Fruit fly (Drosophila melanogaster) whole organism, embryonic: ENCODE results near the gene CG5068.

Source experiments
- CG10565 ChIP-seq: fragments of 200-800 bp; sonication (Bioruptor generic); optimal IDR thresholded peaks from 3 replicates; lab custom pipeline; 2016; ENCODE audit warnings: missing biosample characterization, mild to moderate bottlenecking, missing genetic modification characterization
- CG11085 ChIP-seq: fragments of 200-800 bp; sonication (Bioruptor generic); IDR thresholded peaks from 2 replicates; pipeline ENCODE4 v1.3.6; 2022; ENCODE audit warnings: missing biosample characterization, missing genetic modification characterization
- CG11456 ChIP-seq: fragments of 200-800 bp; sonication (Bioruptor generic); IDR thresholded peaks from 3 replicates; pipeline ENCODE4 v1.3.6; 2022; ENCODE audit warnings: missing biosample characterization, missing genetic modification characterization
- CG11723 ChIP-seq: fragments of 200-800 bp; sonication (Bioruptor generic); optimal IDR thresholded peaks from 2 replicates; lab custom pipeline; 2017; ENCODE audit warnings: missing biosample characterization, mild to moderate bottlenecking, missing genetic modification characterization
- CG12071 ChIP-seq: fragments of 200-800 bp; sonication (Bioruptor generic); optimal IDR thresholded peaks from 3 replicates; lab custom pipeline; 2018; ENCODE audit warnings: missing biosample characterization, mild to moderate bottlenecking, missing genetic modification characterization
- CG12299 ChIP-seq: fragments of 200-800 bp; sonication (Bioruptor generic); optimal IDR thresholded peaks from 2 replicates; lab custom pipeline; 2018; ENCODE audit warnings: missing biosample characterization, mild to moderate bottlenecking, missing genetic modification characterization
- CG2199 ChIP-seq: fragments of 200-800 bp; sonication (Bioruptor generic); IDR thresholded peaks from 3 replicates; pipeline ENCODE4 v1.3.6; 2022; ENCODE audit warnings: missing biosample characterization, missing genetic modification characterization
- CG2712 ChIP-seq: fragments of 200-800 bp; optimal IDR thresholded peaks from 3 replicates; lab custom pipeline; 2019; ENCODE audit warnings: missing biosample characterization, mild to moderate bottlenecking, missing genetic modification characterization, moderate library complexity
- CG2875 ChIP-seq: fragments of 200-800 bp; sonication (Bioruptor generic); optimal IDR thresholded peaks from 2 replicates; lab custom pipeline; 2017; ENCODE audit warnings: missing biosample characterization, mild to moderate bottlenecking, missing genetic modification characterization, missing genetic modification reagents
- CG31365 ChIP-seq: fragments of 200-800 bp; sonication (Bioruptor generic); optimal IDR thresholded peaks from 2 replicates; lab custom pipeline; 2018; ENCODE audit warnings: missing biosample characterization, mild to moderate bottlenecking, missing genetic modification characterization
- CG3407 ChIP-seq: fragments of 200-800 bp; sonication (Bioruptor generic); optimal IDR thresholded peaks from 2 replicates; lab custom pipeline; 2018; ENCODE audit warnings: missing biosample characterization, mild to moderate bottlenecking, missing genetic modification characterization
- CG4282 ChIP-seq: fragments of 200-800 bp; sonication (Bioruptor generic); optimal IDR thresholded peaks from 2 replicates; lab custom pipeline; 2016; ENCODE audit warnings: missing biosample characterization, missing genetic modification characterization
- CG4617 ChIP-seq: fragments of 200-800 bp; sonication (Bioruptor generic); optimal IDR thresholded peaks from 3 replicates; lab custom pipeline; 2016; ENCODE audit warnings: missing biosample characterization, missing genetic modification characterization, borderline replicate concordance
- CG5180 ChIP-seq: fragments of 200-800 bp; sonication (Bioruptor generic); optimal IDR thresholded peaks from 3 replicates; lab custom pipeline; 2017; ENCODE audit warnings: missing biosample characterization, missing genetic modification characterization, mild to moderate bottlenecking, moderate library complexity, missing genetic modification reagents
- CG5953 ChIP-seq: fragments of 200-800 bp; sonication (Bioruptor generic); IDR thresholded peaks from 2 replicates; pipeline ENCODE4 v1.3.6; 2022; ENCODE audit warnings: missing biosample characterization, missing genetic modification characterization
- CG6272 ChIP-seq: fragments of 200-800 bp; sonication (Bioruptor generic); IDR thresholded peaks from 2 replicates; pipeline ENCODE4 v1.3.6; 2022; ENCODE audit warnings: missing biosample characterization, missing genetic modification characterization
- CG8359 ChIP-seq: fragments of 200-800 bp; sonication (Bioruptor generic); optimal IDR thresholded peaks from 2 replicates; lab custom pipeline; 2017; ENCODE audit warnings: missing biosample characterization, mild to moderate bottlenecking, missing genetic modification characterization, borderline replicate concordance
- CG8388 ChIP-seq: fragments of 200-800 bp; sonication (Bioruptor generic); optimal IDR thresholded peaks from 2 replicates; lab custom pipeline; 2019; ENCODE audit warnings: missing biosample characterization, mild to moderate bottlenecking, missing genetic modification characterization, moderate library complexity
- CG8765 ChIP-seq: fragments of 200-800 bp; sonication (Bioruptor generic); IDR thresholded peaks from 2 replicates; pipeline ENCODE4 v1.3.6; 2022; ENCODE audit warnings: missing biosample characterization, missing genetic modification characterization
- CG9876 ChIP-seq: fragments of 200-800 bp; sonication (Bioruptor generic); optimal IDR thresholded peaks from 2 replicates; lab custom pipeline; 2016; ENCODE audit warnings: missing biosample characterization, missing genetic modification characterization
- D19A ChIP-seq: fragments of 200-800 bp; optimal IDR thresholded peaks from 3 replicates; lab custom pipeline; 2019; ENCODE audit warnings: missing biosample characterization, mild to moderate bottlenecking, missing genetic modification characterization, moderate library complexity
- Doc3 ChIP-seq: fragments of 200-800 bp; sonication (Bioruptor generic); IDR thresholded peaks from 3 replicates; pipeline ENCODE4 v1.3.6; 2022; ENCODE audit warnings: missing biosample characterization, missing genetic modification characterization; ENCODE audit not compliant: partially characterized antibody
- Elba2 ChIP-seq: fragments of 200-800 bp; sonication (Bioruptor generic); optimal IDR thresholded peaks from 3 replicates; lab custom pipeline; 2016; ENCODE audit warnings: missing biosample characterization, missing genetic modification characterization
- H15 ChIP-seq: fragments of 200-800 bp; sonication (Bioruptor generic); IDR thresholded peaks from 3 replicates; pipeline ENCODE4 v1.3.6; 2022; ENCODE audit warnings: missing biosample characterization, missing genetic modification characterization
- HLH54F ChIP-seq: fragments of 200-800 bp; sonication (Bioruptor generic); optimal IDR thresholded peaks from 3 replicates; lab custom pipeline; 2016; ENCODE audit warnings: missing biosample characterization, missing genetic modification characterization
- Hr39 ChIP-seq: fragments of >200 bp; optimal IDR thresholded peaks from 2 replicates; lab custom pipeline; 2017
- Sox100B ChIP-seq: fragments of 200-800 bp; sonication (Bioruptor generic); optimal IDR thresholded peaks from 3 replicates; lab custom pipeline; 2018; ENCODE audit warnings: missing biosample characterization, mild to moderate bottlenecking, missing genetic modification characterization
- Tbp ChIP-seq: fragments of >200 bp; optimal IDR thresholded peaks from 2 replicates; lab custom pipeline; 2018; ENCODE audit warnings: missing biosample characterization, missing genetic modification characterization
- bigmax ChIP-seq: fragments of 200-800 bp; sonication (Bioruptor generic); optimal IDR thresholded peaks from 2 replicates; lab custom pipeline; 2018; ENCODE audit warnings: missing biosample characterization, mild to moderate bottlenecking, missing genetic modification characterization
- br ChIP-seq: fragments of >200 bp; optimal IDR thresholded peaks from 2 replicates; lab custom pipeline; 2017
- bsh ChIP-seq, 2 experiments: fragments of 200-800 bp; sonication (Bioruptor generic); optimal IDR thresholded peaks; 2 replicates each; lab custom pipeline; 2017 to 2018; ENCODE audit warnings: mild to moderate bottlenecking in 2 of 2, missing biosample characterization in 2 of 2, missing genetic modification characterization in 2 of 2, moderate library complexity in 1 of 2
- chn ChIP-seq: fragments of 200-800 bp; sonication (Bioruptor generic); optimal IDR thresholded peaks from 2 replicates; lab custom pipeline; 2016; ENCODE audit warnings: missing biosample characterization, missing genetic modification characterization
- cwo ChIP-seq: fragments of 200-800 bp; sonication (Bioruptor generic); optimal IDR thresholded peaks from 3 replicates; lab custom pipeline; 2017; ENCODE audit warnings: missing biosample characterization, missing genetic modification characterization, mild to moderate bottlenecking, moderate library complexity, missing genetic modification reagents
- eve ChIP-seq, 2 experiments: fragments of >200 bp; optimal IDR thresholded peaks; 2 replicates each; lab custom pipeline; 2017; ENCODE audit warnings: missing biosample characterization in 2 of 2, missing genetic modification characterization in 2 of 2
- fd96Cb ChIP-seq: fragments of 200-800 bp; sonication (Bioruptor generic); optimal IDR thresholded peaks from 2 replicates; lab custom pipeline; 2018; ENCODE audit warnings: missing biosample characterization, mild to moderate bottlenecking, missing genetic modification characterization, moderate library complexity
- fru ChIP-seq: fragments of >200 bp; optimal IDR thresholded peaks from 2 replicates; lab custom pipeline; 2017
- gcm2 ChIP-seq: fragments of 200-800 bp; sonication (Bioruptor generic); optimal IDR thresholded peaks from 2 replicates; lab custom pipeline; 2016; ENCODE audit warnings: missing biosample characterization, missing genetic modification characterization
- jigr1 ChIP-seq: fragments of 200-800 bp; sonication (Bioruptor generic); IDR thresholded peaks from 3 replicates; pipeline ENCODE4 v1.3.6; 2022; ENCODE audit warnings: missing biosample characterization, missing genetic modification characterization
- nerfin-1 ChIP-seq: fragments of 200-800 bp; sonication (Bioruptor generic); optimal IDR thresholded peaks from 3 replicates; lab custom pipeline; 2019; ENCODE audit warnings: missing biosample characterization, mild to moderate bottlenecking, missing genetic modification characterization, moderate library complexity
- onecut ChIP-seq: fragments of 200-800 bp; sonication (Bioruptor generic); IDR thresholded peaks from 2 replicates; pipeline ENCODE4 v1.3.6; 2022; ENCODE audit warnings: missing biosample characterization, missing genetic modification characterization
- p53 ChIP-seq: fragments of 200-800 bp; sonication (Bioruptor generic); optimal IDR thresholded peaks from 2 replicates; lab custom pipeline; 2016; ENCODE audit warnings: missing biosample characterization, missing genetic modification characterization
- sd ChIP-seq: fragments of 200-800 bp; sonication (Bioruptor generic); optimal IDR thresholded peaks from 3 replicates; lab custom pipeline; 2018; ENCODE audit warnings: missing biosample characterization, mild to moderate bottlenecking, missing genetic modification characterization, moderate library complexity
- sim ChIP-seq: fragments of 200-800 bp; sonication (Bioruptor generic); IDR thresholded peaks from 2 replicates; pipeline ENCODE4 v1.3.6; 2022; ENCODE audit warnings: missing biosample characterization, missing genetic modification characterization
- tin ChIP-seq: fragments of 200-800 bp; sonication (Bioruptor generic); optimal IDR thresholded peaks from 3 replicates; lab custom pipeline; 2016; ENCODE audit warnings: missing biosample characterization, missing genetic modification characterization
- tll ChIP-seq, 2 experiments: fragments of 200-800 bp in 1 of 2; fragments of >200 bp in 1 of 2; sonication (Bioruptor generic) in 1 of 2; optimal IDR thresholded peaks; 2 replicates each; lab custom pipeline; 2017 to 2019; ENCODE audit warnings: missing biosample characterization in 2 of 2, missing genetic modification characterization in 2 of 2, mild to moderate bottlenecking in 1 of 2, moderate library complexity in 1 of 2
- tna ChIP-seq: fragments of 200-800 bp; sonication (Bioruptor generic); IDR thresholded peaks from 2 replicates; pipeline ENCODE4 v1.3.6; 2022; ENCODE audit warnings: missing biosample characterization, missing genetic modification characterization; ENCODE audit not compliant: partially characterized antibody
- vvl ChIP-seq: fragments of 200-800 bp; sonication (Bioruptor generic); IDR thresholded peaks from 2 replicates; pipeline ENCODE4 v1.3.6; 2022; ENCODE audit warnings: missing biosample characterization, missing genetic modification characterization
- z ChIP-seq: fragments of 200-800 bp; sonication (Bioruptor generic); IDR thresholded peaks from 3 replicates; pipeline ENCODE4 v1.3.6; 2022; ENCODE audit warnings: missing biosample characterization, missing genetic modification characterization
- zen ChIP-seq: fragments of 200-800 bp; sonication (Bioruptor generic); optimal IDR thresholded peaks from 3 replicates; lab custom pipeline; 2018; ENCODE audit warnings: missing biosample characterization, mild to moderate bottlenecking, missing genetic modification characterization, moderate library complexity

CG5068 gene

DNA sequence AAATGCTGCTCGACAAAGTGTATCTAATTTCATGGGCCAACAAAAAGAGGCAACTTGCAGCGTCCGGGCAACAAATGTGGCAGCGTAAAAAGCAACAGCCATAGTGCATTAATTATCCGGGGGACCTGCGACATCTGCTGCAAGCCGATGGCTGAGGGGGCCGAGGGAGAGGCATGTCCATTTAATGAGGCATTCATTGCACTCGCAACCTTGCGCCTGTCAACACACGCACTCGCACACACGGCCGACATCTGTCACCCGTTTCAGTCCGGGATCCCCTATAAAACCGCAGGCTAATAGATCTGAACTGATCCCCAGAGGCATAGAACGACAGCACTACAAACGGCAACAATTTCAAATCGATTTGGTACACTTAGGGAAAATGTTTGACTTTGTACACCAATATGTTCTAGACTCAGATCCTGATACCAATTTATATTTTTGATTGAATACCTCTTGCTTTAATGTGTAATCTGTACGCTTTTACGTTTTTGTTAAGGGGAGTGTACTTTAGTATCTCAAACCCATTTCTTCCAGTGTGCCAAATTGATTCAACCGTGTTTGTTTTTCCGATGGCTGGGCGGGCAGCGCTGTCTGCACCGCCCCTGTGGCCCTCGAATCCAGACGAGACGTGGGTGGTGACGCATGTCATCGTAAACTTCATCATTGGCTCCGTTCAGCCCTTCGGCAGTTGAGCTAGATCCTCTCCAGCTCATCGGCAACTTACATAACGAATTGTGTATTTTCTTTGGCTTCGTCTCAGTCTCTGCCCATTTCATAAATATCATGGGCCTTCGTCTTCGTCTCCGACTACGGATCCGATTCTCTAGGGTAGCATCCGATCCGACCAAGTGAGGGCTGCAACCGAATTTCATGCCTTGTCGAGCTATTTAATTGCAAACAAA, 25.2 kb downstream of the CG5068 start (continued):
- TF ChIP-seq p53 (GFP tag; lab: Kevin White, UChicago) (peak; percentile 79), H15 (GFP tag; lab: Robert Waterston, UW) (peak; percentile 74; the same call in 2 of the 3 replicates), CG5953 (GFP tag; lab: Robert Waterston, UW) (peak; percentile 45; the same call in 1 of the 2 replicates), Doc3 (GFP tag; lab: Robert Waterston, UW) (no peak), sd (no peak), CG2712 (tag; lab: Kevin White, UChicago) (peak; percentile 91), Tbp (GFP tag; lab: Kevin White, UChicago) (no peak), CG6272 (GFP tag; lab: Robert Waterston, UW) (peak; percentile 55; the same call in 1 of the 2 replicates), bsh (GFP tag; optimal IDR thresholded peaks at IDR 0.05; lab: Kevin White, UChicago) (peak in 1 of 2 experiments; percentile 86), chn (GFP tag; lab: Kevin White, UChicago) (peak; percentile 70), bigmax (GFP tag; lab: Kevin White, UChicago) (no peak), eve (GFP tag; optimal IDR thresholded peaks at IDR 0.05; lab: Kevin White, UChicago) (peak in 1 of 2 experiments; percentile 44), D19A (tag; lab: Kevin White, UChicago) (peak; percentile 71), CG12071 (GFP tag; lab: Kevin White, UChicago) (peak; percentile 17), CG11456 (GFP tag; lab: Robert Waterston, UW) (peak; percentile 68; the same call in 2 of the 3 replicates), zen (tag; lab: Kevin White, UChicago) (peak; percentile 46), CG3407 (GFP tag; lab: Kevin White, UChicago) (peak; percentile 55), sim (GFP tag; lab: Robert Waterston, UW) (peak; percentile 91), jigr1 (GFP tag; lab: Robert Waterston, UW) (peak; percentile 59; the same call in 1 of the 3 replicates), CG2875 (GFP tag; lab: Kevin White, UChicago) (peak; percentile 64), tna (no peak), CG12299 (tag; lab: Kevin White, UChicago) (no peak), Hr39 (no peak), gcm2 (GFP tag; lab: Kevin White, UChicago) (peak; percentile 15), tll (GFP tag; optimal IDR thresholded peaks at IDR 0.05; lab: Kevin White, UChicago) (peak in 1 of 2 experiments; percentile 16), CG4282 (GFP tag; lab: Kevin White, UChicago) (no peak), cwo (GFP tag; lab: Kevin White, UChicago) (no peak), fru (no peak), CG9876 (GFP tag; lab: Kevin White, UChicago) (peak; percentile 11), Elba2 (GFP tag; lab: Kevin White, UChicago) (peak; percentile 24), CG8388 (peak; percentile 78), tin (GFP tag; lab: Kevin White, UChicago) (peak; percentile 78), vvl (peak; percentile 91), CG5180 (GFP tag; lab: Kevin White, UChicago) (peak; percentile 16), fd96Cb (tag; lab: Kevin White, UChicago) (peak; percentile 82), z (GFP tag; lab: Robert Waterston, UW) (peak; percentile 48; the same call in 1 of the 3 replicates), CG31365 (tag; lab: Kevin White, UChicago) (no peak), CG8359 (GFP tag; lab: Kevin White, UChicago) (peak; percentile 64), br (lab: Kevin White, UChicago) (no peak), CG11723 (GFP tag; lab: Kevin White, UChicago) (peak; percentile 42), nerfin-1 (tag; lab: Kevin White, UChicago) (peak; percentile 54), CG4617 (GFP tag; lab: Kevin White, UChicago) (peak; percentile 14), CG10565 (GFP tag; lab: Kevin White, UChicago) (peak; percentile 46), HLH54F (GFP tag; lab: Kevin White, UChicago) (peak; percentile 33), CG2199 (GFP tag; lab: Robert Waterston, UW) (peak; percentile 85; the same call in 2 of the 3 replicates), Sox100B (GFP tag; lab: Kevin White, UChicago) (peak; percentile 64), CG11085 (GFP tag; lab: Robert Waterston, UW) (no peak), CG8765 (GFP tag; lab: Robert Waterston, UW) (peak; percentile 93), onecut (GFP tag; lab: Robert Waterston, UW) (peak; percentile 71)
